Worm (Caenorhabditis elegans) whole organism, early embryonic: Measurements from ENCODE around the gene ugt-4.

Source experiments
- ama-1 ChIP-seq: fragments of 150-350 bp; optimal IDR thresholded peaks from 2 replicates; lab custom pipeline; 2014
- ceh-36 ChIP-seq: sonication (generic microtip); optimal IDR thresholded peaks from 2 replicates; lab custom pipeline; 2016; ENCODE audit warnings: missing genetic modification characterization, inconsistent platforms, missing compliant biosample characterization
- hmg-4 ChIP-seq: fragments of 200-800 bp; sonication (Bioruptor generic); optimal IDR thresholded peaks from 2 replicates; lab custom pipeline; 2018; ENCODE audit warnings: mild to moderate bottlenecking, missing genetic modification characterization, missing compliant biosample characterization
- pes-1 ChIP-seq: fragments of 200-800 bp; sonication (Bioruptor generic); IDR thresholded peaks from 2 replicates; pipeline ENCODE4 v1.3.6; 2022; ENCODE audit warnings: missing genetic modification reagents, missing genetic modification characterization, missing compliant biosample characterization
- tbx-37 ChIP-seq: fragments of 200-800 bp; sonication (Bioruptor generic); conservative IDR thresholded peaks from 2 replicates; pipeline ENCODE4 v1.3.6; 2022; ENCODE audit warnings: missing genetic modification reagents, missing genetic modification characterization, missing compliant biosample characterization

DNA sequence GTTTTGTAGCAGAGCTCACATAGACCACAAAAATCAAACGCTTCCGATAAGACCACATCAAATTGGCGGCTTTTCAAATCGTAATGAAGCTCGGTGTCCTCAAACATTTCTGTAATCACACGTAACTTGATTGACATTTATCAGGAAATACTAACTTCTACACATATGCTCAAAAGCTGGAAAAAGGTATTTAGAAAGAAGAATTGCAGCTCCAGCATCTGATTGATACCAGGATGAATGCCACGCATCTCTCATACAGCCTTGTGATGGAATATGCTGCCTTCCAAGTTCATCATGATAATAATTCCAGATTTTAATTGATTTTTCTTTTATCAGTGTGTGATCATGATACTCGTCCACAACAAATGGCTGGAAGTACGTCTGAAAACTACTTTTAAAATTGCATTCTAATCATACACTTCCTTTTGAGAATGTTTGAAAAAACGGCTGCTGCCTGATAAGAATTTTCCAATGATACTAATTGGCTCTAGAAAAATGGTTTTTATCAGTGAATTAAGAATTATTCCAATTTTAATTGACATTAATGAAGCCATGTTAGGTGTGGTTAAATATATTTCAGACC lies 1.9 kb upstream of the ugt-4 start:
- TF ChIP-seq ama-1 (lab: Kevin White, UChicago) (no peak), ceh-36 (tag; lab: Kevin White, UChicago) (no peak), pes-1 (GFP tag; lab: Robert Waterston, UW) (no peak), tbx-37 (GFP tag; lab: Robert Waterston, UW) (no peak), hmg-4 (no peak)
